Worm (Caenorhabditis elegans): ENCODE measurements around the gene srsx-7.

DNA sequence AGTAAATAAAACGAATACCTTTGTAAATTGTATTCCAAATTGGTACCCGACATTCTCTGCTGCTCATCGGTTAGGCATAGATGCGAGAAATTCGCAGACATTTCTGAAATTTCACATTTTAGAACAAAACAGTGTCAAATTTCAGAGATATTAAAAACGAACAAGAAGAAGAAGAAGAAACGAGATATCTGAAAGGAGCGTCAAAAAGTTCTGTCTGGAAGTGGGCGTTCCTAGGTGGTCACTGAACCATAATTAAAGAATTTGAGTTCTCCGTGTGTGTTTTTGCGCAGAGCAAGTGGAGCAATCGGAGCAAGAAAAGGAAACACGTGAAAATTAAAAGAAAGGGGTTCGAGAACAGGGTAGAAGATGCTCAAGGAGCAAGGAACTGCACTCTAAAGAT lies 25.8 kb upstream of the srsx-7 start, which contains the start of gene F40A3.7:
- TF ChIP-seq ama-1 (optimal IDR thresholded peaks at IDR 0.05) (no peak), aly-1 (tag; optimal IDR thresholded peaks at IDR 0.05) (no peak), scrt-1 (GFP tag; IDR thresholded peaks at IDR 0.05) (no peak), ets-7 (tag; optimal IDR thresholded peaks at IDR 0.05) (no peak), hnd-1 (tag; optimal IDR thresholded peaks at IDR 0.05) (no peak), B0310.2 (tag; optimal IDR thresholded peaks at IDR 0.05) (no peak), sea-1 (GFP tag; conservative IDR thresholded peaks at IDR 0.05) (no peak), ceh-13 (GFP tag; optimal IDR thresholded peaks at IDR 0.05) (no peak)

Data from whole organism, early embryonic.